Fruit fly (Drosophila melanogaster): ENCODE results near the gene CG15579.

DNA sequence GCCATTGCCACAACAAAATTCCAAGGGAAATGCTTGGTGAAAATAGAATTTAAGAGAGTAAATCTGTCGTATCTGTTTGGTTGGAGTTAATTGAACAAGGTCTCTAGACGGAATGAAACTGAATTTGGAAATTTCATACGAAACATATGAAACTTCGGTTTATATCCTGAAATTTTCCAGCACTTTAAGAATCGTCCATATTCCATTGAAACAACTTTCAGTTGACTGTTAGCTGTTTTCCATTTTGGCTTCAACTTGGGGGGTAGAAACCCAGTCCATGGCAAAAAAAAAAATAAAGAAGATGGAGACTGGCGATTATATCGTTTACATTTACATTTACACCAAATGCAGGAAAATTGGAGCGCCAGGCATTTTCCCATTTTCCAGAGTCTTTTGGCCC is at the start of gene CG15579:
- TF ChIP-seq OdsH (GFP tag; optimal IDR thresholded peaks at IDR 0.05) (no peak), Sox102F (GFP tag; optimal IDR thresholded peaks at IDR 0.05) (no peak), CG8319 (GFP tag; optimal IDR thresholded peaks at IDR 0.05) (no peak)
